Worm (Caenorhabditis elegans) whole organism, late embryonic: Measurements from ENCODE around the gene ins-3.

Experiments
- C38D4.7 ChIP-seq: fragments of 200-800 bp; sonication (Bioruptor generic); optimal IDR thresholded peaks from 2 replicates; lab custom pipeline; 2018; ENCODE audit warnings: mild to moderate bottlenecking, missing genetic modification characterization, moderate library complexity, missing compliant biosample characterization
- F13H6.1 ChIP-seq: sonication (generic microtip); optimal IDR thresholded peaks from 2 replicates; lab custom pipeline; 2016; ENCODE audit warnings: missing genetic modification characterization, missing compliant biosample characterization
- K02D7.2 ChIP-seq: sonication (generic microtip); optimal IDR thresholded peaks from 2 replicates; lab custom pipeline; 2017; ENCODE audit warnings: mild to moderate bottlenecking, missing genetic modification characterization, missing compliant biosample characterization
- ama-1 ChIP-seq: fragments of 150-350 bp; optimal IDR thresholded peaks from 2 replicates; lab custom pipeline; 2014
- dmd-4 ChIP-seq: sonication (generic microtip); optimal IDR thresholded peaks from 2 replicates; lab custom pipeline; 2016; ENCODE audit warnings: borderline replicate concordance, missing genetic modification characterization, missing compliant biosample characterization
- dve-1 ChIP-seq: sonication (generic microtip); optimal IDR thresholded peaks from 2 replicates; lab custom pipeline; 2017; ENCODE audit warnings: antibody characterized with exemption, mild to moderate bottlenecking, missing genetic modification characterization, missing compliant biosample characterization
- fkh-10 ChIP-seq: fragments of 150-350 bp; optimal IDR thresholded peaks from 2 replicates; lab custom pipeline; 2014; ENCODE audit warnings: missing biosample characterization, missing genetic modification reagents, missing genetic modification characterization
- odd-2 ChIP-seq: sonication (generic microtip); optimal IDR thresholded peaks from 2 replicates; lab custom pipeline; 2017; ENCODE audit warnings: antibody characterized with exemption, mild to moderate bottlenecking, missing genetic modification characterization, missing compliant biosample characterization
- pha-4 ChIP-seq: fragments of 150-350 bp; optimal IDR thresholded peaks from 2 replicates; lab custom pipeline; 2018; ENCODE audit warnings: missing biosample characterization, missing genetic modification reagents, missing genetic modification characterization
- rnt-1 ChIP-seq: sonication (generic microtip); optimal IDR thresholded peaks from 2 replicates; lab custom pipeline; 2016; ENCODE audit warnings: missing genetic modification characterization, missing compliant biosample characterization
- sdc-2 ChIP-seq: sonication (generic microtip); optimal IDR thresholded peaks from 2 replicates; lab custom pipeline; 2016; ENCODE audit warnings: missing genotype, missing genetic modification characterization, missing compliant biosample characterization
- syd-9 ChIP-seq: sonication (generic microtip); optimal IDR thresholded peaks from 2 replicates; lab custom pipeline; 2016; ENCODE audit warnings: mild to moderate bottlenecking, missing genetic modification characterization, moderate library complexity, missing compliant biosample characterization
- unc-42 ChIP-seq: sonication (generic microtip); optimal IDR thresholded peaks from 2 replicates; lab custom pipeline; 2016; ENCODE audit warnings: missing genotype, missing genetic modification characterization, missing compliant biosample characterization
- unc-55 ChIP-seq: sonication (generic microtip); optimal IDR thresholded peaks from 2 replicates; lab custom pipeline; 2017; ENCODE audit warnings: missing biosample characterization, missing genetic modification reagents, missing genetic modification characterization

DNA sequence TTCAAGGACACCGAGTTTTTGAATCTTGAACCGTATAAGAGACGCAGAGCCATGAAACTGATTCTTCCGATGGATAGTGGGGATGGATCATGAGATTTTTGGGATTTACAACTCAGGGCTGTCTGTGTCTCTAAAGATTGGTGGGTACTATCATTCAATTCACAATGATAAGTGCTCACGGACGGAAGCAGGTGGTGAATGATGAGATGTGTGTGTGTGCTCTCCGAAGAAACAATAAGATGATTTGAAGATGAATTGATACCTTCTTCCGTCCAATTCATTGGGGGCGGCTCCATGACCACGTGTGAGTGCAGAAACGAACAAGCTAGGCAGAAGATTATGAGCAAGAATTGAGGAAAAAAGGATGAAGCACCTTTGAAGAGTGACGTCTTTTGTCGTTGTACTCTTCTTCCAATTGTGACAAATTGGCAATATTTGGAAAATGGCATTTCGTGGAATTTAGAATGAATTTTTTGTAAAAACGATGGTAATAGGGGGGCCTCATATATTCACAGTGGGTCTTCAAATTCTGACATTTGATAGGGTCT lies 38.1 kb upstream of the ins-3 start:
- TF ChIP-seq syd-9 (tag; lab: Kevin White, UChicago) (no peak), K02D7.2 (tag; lab: Kevin White, UChicago) (no peak), F13H6.1 (tag; lab: Kevin White, UChicago) (no peak), sdc-2 (no peak), C38D4.7 (GFP tag; lab: Kevin White, UChicago) (no peak), fkh-10 (GFP tag; lab: Kevin White, UChicago) (no peak), odd-2 (no peak), dmd-4 (tag; lab: Kevin White, UChicago) (no peak), ama-1 (lab: Kevin White, UChicago) (no peak), rnt-1 (tag; lab: Kevin White, UChicago) (peak; percentile 55), unc-42 (tag; lab: Kevin White, UChicago) (no peak), dve-1 (tag; lab: Kevin White, UChicago) (no peak), unc-55 (GFP tag; lab: Kevin White, UChicago) (peak; percentile 66), pha-4 (tag; lab: Kevin White, UChicago) (no peak)
